Fruit fly (Drosophila melanogaster): Measurements from ENCODE around the gene CG6138.

CG6138 gene

dm6 chr2L:10548814-10549423 lies 18.1 kb upstream of the CG6138 start (continued):
- peak; percentile 91 for TF ChIP-seq cad (GFP tag; optimal IDR thresholded peaks at IDR 0.05)
- TF ChIP-seq row (GFP tag; IDR thresholded peaks at IDR 0.05), result no peak
- TF ChIP-seq CG31224 (GFP tag; IDR thresholded peaks at IDR 0.05), result no peak
- no peak for TF ChIP-seq en (GFP tag; optimal IDR thresholded peaks at IDR 0.05)

dm6 chr2L:10552807-10553206 lies 14.2 kb upstream of the CG6138 start:
- no peak for TF ChIP-seq Adf1 (GFP tag; IDR thresholded peaks at IDR 0.05)
- TF ChIP-seq seq (GFP tag; IDR thresholded peaks at IDR 0.05), result peak; percentile 41; the same call in 1 of the 2 replicates
- no peak for TF ChIP-seq CoRest (tag; optimal IDR thresholded peaks at IDR 0.05)
- no peak for TF ChIP-seq Nf-YC (tag; optimal IDR thresholded peaks at IDR 0.05)
- TF ChIP-seq Asciz (GFP tag; optimal IDR thresholded peaks at IDR 0.05), result peak; percentile 22
- peak; percentile 15 for TF ChIP-seq CG18764 (GFP tag; optimal IDR thresholded peaks at IDR 0.05)
- TF ChIP-seq PHDP (tag; optimal IDR thresholded peaks at IDR 0.05), result peak; percentile 49
- TF ChIP-seq ash1 (GFP tag; optimal IDR thresholded peaks at IDR 0.05), result no peak
- TF ChIP-seq CG14965 (GFP tag; optimal IDR thresholded peaks at IDR 0.05; ENCODE audit: borderline replicate concordance), result no peak
- TF ChIP-seq GATAe (GFP tag; conservative IDR thresholded peaks at IDR 0.05), result no peak
- no peak for TF ChIP-seq CG2120 (GFP tag; optimal IDR thresholded peaks at IDR 0.05)
- TF ChIP-seq CG13775 (GFP tag; optimal IDR thresholded peaks at IDR 0.05), result peak; percentile 4
- TF ChIP-seq CG17568 (GFP tag; optimal IDR thresholded peaks at IDR 0.05), result peak; percentile 56
- peak; percentile 30 for TF ChIP-seq HmgZ (tag; optimal IDR thresholded peaks at IDR 0.05)
- TF ChIP-seq CG31365 (tag; optimal IDR thresholded peaks at IDR 0.05), result no peak
- peak; percentile 10 for TF ChIP-seq fd3F (GFP tag; optimal IDR thresholded peaks at IDR 0.05)
- peak; percentile 6 for TF ChIP-seq CG12236 (GFP tag; optimal IDR thresholded peaks at IDR 0.05)
- TF ChIP-seq nerfin-1 (tag; optimal IDR thresholded peaks at IDR 0.05), result peak; percentile 24
- no peak for TF ChIP-seq jing (GFP tag; optimal IDR thresholded peaks at IDR 0.05)
- TF ChIP-seq CG1233 (GFP tag; optimal IDR thresholded peaks at IDR 0.05), result peak; percentile 66
- peak; percentile 22 for TF ChIP-seq CHES-1-like (GFP tag; optimal IDR thresholded peaks at IDR 0.05)
- TF ChIP-seq Kr (GFP tag; optimal IDR thresholded peaks at IDR 0.05), result peak; percentile 44
- TF ChIP-seq Six4 (GFP tag; optimal IDR thresholded peaks at IDR 0.05), result no peak
- TF ChIP-seq jigr1 (GFP tag; IDR thresholded peaks at IDR 0.05), result no peak
- no peak for TF ChIP-seq Aef1 (GFP tag; IDR thresholded peaks at IDR 0.05)
- TF ChIP-seq CG3995 (GFP tag; optimal IDR thresholded peaks at IDR 0.05), result no peak
- no peak for TF ChIP-seq Max (GFP tag; optimal IDR thresholded peaks at IDR 0.05)
- no peak for TF ChIP-seq CG11696 (GFP tag; IDR thresholded peaks at IDR 0.05)
- no peak for TF ChIP-seq CG8478 (optimal IDR thresholded peaks at IDR 0.05)
- TF ChIP-seq CG7745 (tag; optimal IDR thresholded peaks at IDR 0.05), result peak; percentile 86
- TF ChIP-seq CG15601 (tag; optimal IDR thresholded peaks at IDR 0.05), result peak; percentile 69
- TF ChIP-seq CG2875 (GFP tag; optimal IDR thresholded peaks at IDR 0.05), result peak; percentile 51
- peak; percentile 66; the same call in 1 of the 2 replicates for TF ChIP-seq chm (GFP tag; IDR thresholded peaks at IDR 0.05)
- no peak for TF ChIP-seq HLH54F (GFP tag; optimal IDR thresholded peaks at IDR 0.05)
- no peak for TF ChIP-seq CG17829 (tag; optimal IDR thresholded peaks at IDR 0.05)
- peak; percentile 56 for TF ChIP-seq gsb-n (tag; optimal IDR thresholded peaks at IDR 0.05)
- TF ChIP-seq CG5180 (GFP tag; optimal IDR thresholded peaks at IDR 0.05), result peak; percentile 28
- TF ChIP-seq slp2 (GFP tag; optimal IDR thresholded peaks at IDR 0.05), result no peak
- no peak for TF ChIP-seq sna (GFP tag; IDR thresholded peaks at IDR 0.05; ENCODE audit: partially characterized antibody)
- TF ChIP-seq zfh1 (GFP tag; IDR thresholded peaks at IDR 0.05), result peak; percentile 67
- no peak for TF ChIP-seq D19A (tag; optimal IDR thresholded peaks at IDR 0.05)
- TF ChIP-seq CG12071 (GFP tag; optimal IDR thresholded peaks at IDR 0.05), result peak; percentile 45
- TF ChIP-seq CG4707 (GFP tag; optimal IDR thresholded peaks at IDR 0.05), result peak; percentile 53
- no peak for TF ChIP-seq ttk (GFP tag; IDR thresholded peaks at IDR 0.05)
- TF ChIP-seq onecut (GFP tag; IDR thresholded peaks at IDR 0.05), result peak; percentile 31; the same call in 1 of the 2 replicates

Measured in whole organism, embryonic.